Worm (Caenorhabditis elegans) whole organism, young adult: ENCODE measurements around the gene F53B2.5.

Experiments
- F55B11.4 ChIP-seq: sonication (generic microtip); optimal IDR thresholded peaks from 2 replicates; lab custom pipeline; 2016; ENCODE audit warnings: missing compliant biosample characterization, missing genetic modification characterization, borderline replicate concordance; ENCODE audit not compliant: insufficient read depth
- Y53F4B.3 ChIP-seq: fragments of 200-800 bp; sonication (Bioruptor generic); IDR thresholded peaks from 2 replicates; pipeline ENCODE4 v1.3.6; 2022; ENCODE audit warnings: missing genetic modification reagents, missing genetic modification characterization, missing compliant biosample characterization
- Y56A3A.18 ChIP-seq: fragments of 200-800 bp; sonication (Bioruptor generic); IDR thresholded peaks from 2 replicates; pipeline ENCODE4 v1.3.6; 2022; ENCODE audit warnings: missing genetic modification reagents, missing genetic modification characterization, missing compliant biosample characterization
- akir-1 ChIP-seq: fragments of 200-800 bp; sonication (Bioruptor generic); optimal IDR thresholded peaks from 2 replicates; lab custom pipeline; 2018; ENCODE audit warnings: mild to moderate bottlenecking, missing genetic modification characterization, moderate library complexity, missing compliant biosample characterization
- bed-2 ChIP-seq: fragments of 200-800 bp; sonication (Bioruptor generic); IDR thresholded peaks from 2 replicates; pipeline ENCODE4 v1.3.6; 2022; ENCODE audit warnings: missing genetic modification reagents, missing genetic modification characterization, missing compliant biosample characterization
- ceh-91 ChIP-seq: fragments of 200-800 bp; sonication (Bioruptor generic); IDR thresholded peaks from 2 replicates; pipeline ENCODE4 v1.3.6; 2022; ENCODE audit warnings: missing genetic modification reagents, missing genetic modification characterization, missing compliant biosample characterization
- repo-1 ChIP-seq: sonication (generic microtip); optimal IDR thresholded peaks from 2 replicates; lab custom pipeline; 2017; ENCODE audit warnings: mild to moderate bottlenecking, missing genetic modification characterization, missing compliant biosample characterization
- unc-130 ChIP-seq: sonication (generic microtip); optimal IDR thresholded peaks from 2 replicates; lab custom pipeline; 2016; ENCODE audit warnings: missing genetic modification reagents, missing genetic modification characterization, missing compliant biosample characterization

- TF ChIP-seq unc-130 (GFP tag; lab: Kevin White, UChicago) = no peak
- 0 out of 2 replicates have a peak, but pooled peaks have one; percentile 26 for TF ChIP-seq Y56A3A.18 (GFP tag; lab: Robert Waterston, UW)
- TF ChIP-seq F55B11.4 (tag; lab: Kevin White, UChicago) = no peak
- no peak for TF ChIP-seq Y53F4B.3 (GFP tag; lab: Robert Waterston, UW)
- no peak for TF ChIP-seq bed-2
- no peak for TF ChIP-seq ceh-91 (GFP tag; lab: Robert Waterston, UW)
- no peak for TF ChIP-seq akir-1
- no peak for TF ChIP-seq repo-1 (tag; lab: Kevin White, UChicago)
These were observed 29.6 kb upstream of the F53B2.5 start, which contains the start of gene snb-7 for ce11 chrIV:12560568-12560967.
